Fruit fly (Drosophila melanogaster): ENCODE results near the gene GC1.
A peak's percentile ranks its signal among the peaks of the same experiment; 100 is the strongest.

GC1 gene

dm6 chr3R:11920605-11921004 is 46.9 kb upstream of the GC1 start (continued):
- no peak for TF ChIP-seq Trl (optimal IDR thresholded peaks at IDR 0.05)
- TF ChIP-seq Trl (GFP tag; optimal IDR thresholded peaks at IDR 0.05) = no peak
- TF ChIP-seq gce (GFP tag; IDR thresholded peaks at IDR 0.05) = no peak
- TF ChIP-seq Ravus (GFP tag; IDR thresholded peaks at IDR 0.05) = no peak
- no peak for TF ChIP-seq jing (GFP tag; optimal IDR thresholded peaks at IDR 0.05)
- TF ChIP-seq Elba2 (GFP tag; optimal IDR thresholded peaks at IDR 0.05) = no peak
- TF ChIP-seq CG5245 (GFP tag; optimal IDR thresholded peaks at IDR 0.05) = no peak
- TF ChIP-seq Nf-YA (GFP tag; IDR thresholded peaks at IDR 0.05) = no peak
- no peak for TF ChIP-seq knrl (GFP tag; IDR thresholded peaks at IDR 0.05; ENCODE audit: partially characterized antibody)
- TF ChIP-seq zen2 (GFP tag; IDR thresholded peaks at IDR 0.05; ENCODE audit: partially characterized antibody) = no peak
- no peak for TF ChIP-seq CG13296 (GFP tag; optimal IDR thresholded peaks at IDR 0.05)
- TF ChIP-seq Side (GFP tag; optimal IDR thresholded peaks at IDR 0.05) = no peak
- TF ChIP-seq CG6272 (GFP tag; IDR thresholded peaks at IDR 0.05) = no peak
- no peak for TF ChIP-seq ems (GFP tag; optimal IDR thresholded peaks at IDR 0.05)
- TF ChIP-seq NFAT (GFP tag; IDR thresholded peaks at IDR 0.05) = no peak
- no peak for TF ChIP-seq Neu2 (GFP tag; optimal IDR thresholded peaks at IDR 0.05; ENCODE audit: borderline replicate concordance)
- no peak for TF ChIP-seq CG3838 (GFP tag; optimal IDR thresholded peaks at IDR 0.05)
- no peak for TF ChIP-seq tio (GFP tag; optimal IDR thresholded peaks at IDR 0.05)
- peak; percentile 40 for TF ChIP-seq nom (GFP tag; optimal IDR thresholded peaks at IDR 0.05)
- TF ChIP-seq stwl (tag; optimal IDR thresholded peaks at IDR 0.05) = no peak
- TF ChIP-seq Blimp-1 (GFP tag; optimal IDR thresholded peaks at IDR 0.05) = no peak
- no peak for TF ChIP-seq CG13424 (tag; optimal IDR thresholded peaks at IDR 0.05)
- TF ChIP-seq wek (GFP tag; optimal IDR thresholded peaks at IDR 0.05) = no peak
- no peak for TF ChIP-seq CG18619 (GFP tag; optimal IDR thresholded peaks at IDR 0.05)
- TF ChIP-seq CG15269 (tag; optimal IDR thresholded peaks at IDR 0.05) = peak; percentile 26
- TF ChIP-seq pho (GFP tag; optimal IDR thresholded peaks at IDR 0.05) = no peak
- no peak for TF ChIP-seq fru (optimal IDR thresholded peaks at IDR 0.05)
- no peak for TF ChIP-seq hth (optimal IDR thresholded peaks at IDR 0.05)
- no peak for TF ChIP-seq CG14014 (GFP tag; IDR thresholded peaks at IDR 0.05)
- TF ChIP-seq Myb (GFP tag; optimal IDR thresholded peaks at IDR 0.05) = no peak
- no peak for TF ChIP-seq Mes4 (GFP tag; optimal IDR thresholded peaks at IDR 0.05)
- TF ChIP-seq CG31224 (GFP tag; IDR thresholded peaks at IDR 0.05) = no peak
- TF ChIP-seq jumu (GFP tag; optimal IDR thresholded peaks at IDR 0.05) = no peak
- TF ChIP-seq dysf (GFP tag; IDR thresholded peaks at IDR 0.05) = peak; percentile 62; the same call in 2 of the 3 replicates
- no peak for TF ChIP-seq bigmax (GFP tag; optimal IDR thresholded peaks at IDR 0.05)
- no peak for TF ChIP-seq CG4360 (GFP tag; IDR thresholded peaks at IDR 0.05)
- no peak for TF ChIP-seq CG12744 (GFP tag; optimal IDR thresholded peaks at IDR 0.05)
- TF ChIP-seq Jarid2 (GFP tag; optimal IDR thresholded peaks at IDR 0.05) = no peak
- TF ChIP-seq aop (GFP tag; IDR thresholded peaks at IDR 0.05) = no peak
- TF ChIP-seq CG12659 (GFP tag; optimal IDR thresholded peaks at IDR 0.05) = no peak
- no peak for TF ChIP-seq abd-A (tag; optimal IDR thresholded peaks at IDR 0.05)
- no peak for TF ChIP-seq dimm (GFP tag; IDR thresholded peaks at IDR 0.05)
- no peak for TF ChIP-seq CG5953 (GFP tag; IDR thresholded peaks at IDR 0.05)
- no peak for TF ChIP-seq gsb (GFP tag; IDR thresholded peaks at IDR 0.05)
- no peak for TF ChIP-seq HHEX (GFP tag; optimal IDR thresholded peaks at IDR 0.05)
- 0 out of 3 replicates have a peak, but pooled peaks have one; percentile 31 for TF ChIP-seq ken (GFP tag; IDR thresholded peaks at IDR 0.05)
- no peak for TF ChIP-seq slp2 (GFP tag; optimal IDR thresholded peaks at IDR 0.05)
- no peak for TF ChIP-seq twi (tag; optimal IDR thresholded peaks at IDR 0.05)
- TF ChIP-seq Tbp (GFP tag; optimal IDR thresholded peaks at IDR 0.05) = no peak
- peak; percentile 24 for TF ChIP-seq tap (tag; optimal IDR thresholded peaks at IDR 0.05)
- no peak for TF ChIP-seq CG17568 (GFP tag; optimal IDR thresholded peaks at IDR 0.05)
- peak; percentile 87 for TF ChIP-seq sens (GFP tag)
- TF ChIP-seq lmd (GFP tag; IDR thresholded peaks at IDR 0.05) = peak; percentile 52; the same call in 1 of the 2 replicates
- TF ChIP-seq ci (GFP tag; IDR thresholded peaks at IDR 0.05) = 0 out of 3 replicates have a peak, but pooled peaks have one; percentile 22
